Fruit fly (Drosophila melanogaster) whole organism, embryonic: ENCODE results near the gene Cdc14.
A peak's percentile ranks its signal among the peaks of the same experiment; 100 is the strongest.

Source experiments
- CG10267 ChIP-seq: fragments of 200-800 bp; sonication (Bioruptor generic); optimal IDR thresholded peaks from 2 replicates; lab custom pipeline; 2018; ENCODE audit warnings: missing biosample characterization, mild to moderate bottlenecking, missing genetic modification characterization, moderate library complexity
- CG10462 ChIP-seq: fragments of 200-800 bp; sonication (Bioruptor generic); optimal IDR thresholded peaks from 2 replicates; lab custom pipeline; 2016; ENCODE audit warnings: missing biosample characterization, missing genetic modification characterization
- CG10654 ChIP-seq: fragments of 200-800 bp; sonication (Bioruptor generic); optimal IDR thresholded peaks from 2 replicates; lab custom pipeline; 2016; ENCODE audit warnings: missing biosample characterization, missing genetic modification characterization
- CG11085 ChIP-seq: fragments of 200-800 bp; sonication (Bioruptor generic); IDR thresholded peaks from 2 replicates; pipeline ENCODE4 v1.3.6; 2022; ENCODE audit warnings: missing biosample characterization, missing genetic modification characterization
- CG12155 ChIP-seq: fragments of 200-800 bp; sonication (Bioruptor generic); optimal IDR thresholded peaks from 3 replicates; lab custom pipeline; 2016; ENCODE audit warnings: missing biosample characterization, missing genetic modification characterization
- CG13775 ChIP-seq: fragments of 200-800 bp; sonication (Bioruptor generic); optimal IDR thresholded peaks from 3 replicates; lab custom pipeline; 2017; ENCODE audit warnings: missing biosample characterization, mild to moderate bottlenecking, missing genetic modification characterization
- CG14710 ChIP-seq: fragments of 200-800 bp; sonication (Bioruptor generic); optimal IDR thresholded peaks from 3 replicates; lab custom pipeline; 2019; ENCODE audit warnings: missing biosample characterization, mild to moderate bottlenecking, missing genetic modification characterization, moderate library complexity
- CG14965 ChIP-seq: fragments of 200-800 bp; sonication (Bioruptor generic); optimal IDR thresholded peaks from 2 replicates; lab custom pipeline; 2016; ENCODE audit warnings: missing biosample characterization, missing genetic modification characterization, borderline replicate concordance
- CG17328 ChIP-seq: fragments of 200-800 bp; sonication (Bioruptor generic); IDR thresholded peaks from 2 replicates; pipeline ENCODE4 v1.3.6; 2022; ENCODE audit warnings: missing biosample characterization, missing genetic modification characterization
- CG18599 ChIP-seq: fragments of 200-800 bp; sonication (Bioruptor generic); optimal IDR thresholded peaks from 3 replicates; lab custom pipeline; 2017; ENCODE audit warnings: missing biosample characterization, missing genetic modification characterization, mild to moderate bottlenecking, moderate library complexity, missing genetic modification reagents
- CG31388 ChIP-seq: fragments of 200-800 bp; sonication (Bioruptor generic); optimal IDR thresholded peaks from 2 replicates; lab custom pipeline; 2016; ENCODE audit warnings: missing biosample characterization, missing genetic modification characterization
- CG3163 ChIP-seq: fragments of 200-800 bp; sonication (Bioruptor generic); optimal IDR thresholded peaks from 3 replicates; lab custom pipeline; 2016; ENCODE audit warnings: missing biosample characterization, missing genetic modification characterization
- CG4424 ChIP-seq: fragments of 200-800 bp; sonication (Bioruptor generic); optimal IDR thresholded peaks from 3 replicates; lab custom pipeline; 2016; ENCODE audit warnings: missing biosample characterization, missing genetic modification characterization
- CG4617 ChIP-seq: fragments of 200-800 bp; sonication (Bioruptor generic); optimal IDR thresholded peaks from 3 replicates; lab custom pipeline; 2016; ENCODE audit warnings: missing biosample characterization, missing genetic modification characterization, borderline replicate concordance
- CG8478 ChIP-seq: fragments of >200 bp; optimal IDR thresholded peaks from 2 replicates; lab custom pipeline; 2018
- CG8765 ChIP-seq: fragments of 200-800 bp; sonication (Bioruptor generic); IDR thresholded peaks from 2 replicates; pipeline ENCODE4 v1.3.6; 2022; ENCODE audit warnings: missing biosample characterization, missing genetic modification characterization
- CG9215 ChIP-seq: fragments of 200-800 bp; sonication (Bioruptor generic); IDR thresholded peaks from 2 replicates; pipeline ENCODE4 v1.3.6; 2022; ENCODE audit warnings: missing biosample characterization, missing genetic modification characterization
- CG9437 ChIP-seq: fragments of 200-800 bp; sonication (Bioruptor generic); optimal IDR thresholded peaks from 2 replicates; lab custom pipeline; 2018; ENCODE audit warnings: missing biosample characterization, mild to moderate bottlenecking, missing genetic modification characterization
- CkIIα-i1 ChIP-seq: fragments of 200-800 bp; sonication (Bioruptor generic); IDR thresholded peaks from 2 replicates; pipeline ENCODE4 v1.3.6; 2022; ENCODE audit warnings: missing biosample characterization, missing genetic modification characterization
- Dfd ChIP-seq, 2 experiments: fragments of >200 bp; optimal IDR thresholded peaks; 2 replicates each; lab custom pipeline; 2017; ENCODE audit warnings: missing biosample characterization in 2 of 2, missing genetic modification characterization in 2 of 2
- Doc2 ChIP-seq: fragments of 200-800 bp; sonication (Bioruptor generic); IDR thresholded peaks from 2 replicates; pipeline ENCODE4 v1.3.6; 2022; ENCODE audit warnings: missing biosample characterization, missing genetic modification characterization
- Dp ChIP-seq: fragments of 200-800 bp; sonication (Bioruptor generic); optimal IDR thresholded peaks from 2 replicates; lab custom pipeline; 2018; ENCODE audit warnings: missing biosample characterization, mild to moderate bottlenecking, missing genetic modification characterization, moderate library complexity
- Gug ChIP-seq: fragments of 200-800 bp; sonication (Bioruptor generic); IDR thresholded peaks from 4 replicates; pipeline ENCODE4 v1.3.6; 2022; ENCODE audit warnings: missing biosample characterization, missing genetic modification characterization
- HmgZ ChIP-seq: fragments of 200-800 bp; sonication (Bioruptor generic); optimal IDR thresholded peaks from 2 replicates; lab custom pipeline; 2018; ENCODE audit warnings: missing biosample characterization, mild to moderate bottlenecking, missing genetic modification characterization
- Hmr ChIP-seq: fragments of 200-800 bp; sonication (Bioruptor generic); optimal IDR thresholded peaks from 3 replicates; lab custom pipeline; 2017; ENCODE audit warnings: mild to moderate bottlenecking, missing biosample characterization, missing genetic modification reagents, missing genetic modification characterization
- Taf1 ChIP-seq: fragments of 200-800 bp; sonication (Bioruptor generic); IDR thresholded peaks from 2 replicates; pipeline ENCODE4 v1.3.6; 2022; ENCODE audit warnings: missing biosample characterization, missing genetic modification characterization
- Tbp ChIP-seq: fragments of >200 bp; optimal IDR thresholded peaks from 2 replicates; lab custom pipeline; 2018; ENCODE audit warnings: missing biosample characterization, missing genetic modification characterization
- ara ChIP-seq: fragments of 200-800 bp; sonication (Bioruptor generic); IDR thresholded peaks from 2 replicates; pipeline ENCODE4 v1.3.6; 2022; ENCODE audit warnings: missing biosample characterization, missing genetic modification characterization
- bsh ChIP-seq, 2 experiments: fragments of 200-800 bp; sonication (Bioruptor generic); optimal IDR thresholded peaks; 2 replicates each; lab custom pipeline; 2017 to 2018; ENCODE audit warnings: mild to moderate bottlenecking in 2 of 2, missing biosample characterization in 2 of 2, missing genetic modification characterization in 2 of 2, moderate library complexity in 1 of 2
- cad ChIP-seq: fragments of >200 bp; optimal IDR thresholded peaks from 2 replicates; lab custom pipeline; 2017; ENCODE audit warnings: missing biosample characterization, missing genetic modification characterization
- dimm ChIP-seq: fragments of 200-800 bp; sonication (Bioruptor generic); IDR thresholded peaks from 2 replicates; pipeline ENCODE4 v1.3.6; 2022; ENCODE audit warnings: missing biosample characterization, missing genetic modification characterization
- fd64A ChIP-seq: fragments of 200-800 bp; sonication (Bioruptor generic); optimal IDR thresholded peaks from 3 replicates; lab custom pipeline; 2018; ENCODE audit warnings: missing biosample characterization, mild to moderate bottlenecking, missing genetic modification characterization
- gfzf ChIP-seq: fragments of 200-800 bp; sonication (Bioruptor generic); optimal IDR thresholded peaks from 2 replicates; lab custom pipeline; 2016; ENCODE audit warnings: missing biosample characterization, mild to moderate bottlenecking, missing genetic modification characterization, moderate library complexity
- gt ChIP-seq: fragments of 200-800 bp; sonication (Bioruptor generic); IDR thresholded peaks from 2 replicates; pipeline ENCODE4 v1.3.6; 2022; ENCODE audit warnings: missing biosample characterization, missing genetic modification characterization
- hth ChIP-seq: fragments of >200 bp; optimal IDR thresholded peaks from 2 replicates; lab custom pipeline; 2017; ENCODE audit warnings: inconsistent platforms
- lola ChIP-seq, 3 experiments: fragments of >200 bp in 2 of 3; fragments of 200-800 bp in 1 of 3; sonication (Bioruptor generic) in 1 of 3; optimal IDR thresholded peaks; 2 replicates each; lab custom pipeline; 2017 to 2019; ENCODE audit warnings: missing biosample characterization in 3 of 3, missing genetic modification characterization in 3 of 3, mild to moderate bottlenecking in 1 of 3, moderate library complexity in 1 of 3
- otp ChIP-seq: fragments of 200-800 bp; sonication (Bioruptor generic); IDR thresholded peaks from 3 replicates; pipeline ENCODE4, ENCODE4 v1.3.6; 2022; ENCODE audit warnings: missing biosample characterization, missing genetic modification characterization
- pan ChIP-seq, 4 experiments: fragments of >200 bp in 3 of 4; fragments of 200-800 bp in 1 of 4; sonication (Bioruptor generic) in 1 of 4; optimal IDR thresholded peaks in 3 of 4; IDR thresholded peaks in 1 of 4; 2 replicates each; pipeline versions ENCODE4 v1.3.6 to Lab custom; 2017 to 2022; ENCODE audit warnings: missing biosample characterization in 2 of 4, missing genetic modification characterization in 2 of 4, mixed read lengths in 1 of 4
- pb ChIP-seq: fragments of 200-800 bp; sonication (Bioruptor generic); optimal IDR thresholded peaks from 3 replicates; lab custom pipeline; 2016; ENCODE audit warnings: missing biosample characterization, missing genetic modification characterization
- pfk ChIP-seq: fragments of 200-800 bp; sonication (Bioruptor generic); optimal IDR thresholded peaks from 2 replicates; lab custom pipeline; 2018; ENCODE audit warnings: missing biosample characterization, mild to moderate bottlenecking, missing genetic modification characterization, moderate library complexity
- pho ChIP-seq: fragments of 200-800 bp; sonication (Bioruptor generic); optimal IDR thresholded peaks from 2 replicates; lab custom pipeline; 2016; ENCODE audit warnings: missing biosample characterization, missing genetic modification characterization
- rib ChIP-seq: fragments of 200-800 bp; sonication (Bioruptor generic); IDR thresholded peaks from 2 replicates; pipeline ENCODE4 v1.3.6; 2022; ENCODE audit warnings: missing biosample characterization, missing genetic modification characterization
- scrt ChIP-seq: fragments of 200-800 bp; sonication (Bioruptor generic); optimal IDR thresholded peaks from 2 replicates; lab custom pipeline; 2018; ENCODE audit warnings: missing biosample characterization, mild to moderate bottlenecking, missing genetic modification characterization, moderate library complexity
- shn ChIP-seq: fragments of 200-800 bp; sonication (Bioruptor generic); optimal IDR thresholded peaks from 3 replicates; lab custom pipeline; 2016; ENCODE audit warnings: missing biosample characterization, missing genetic modification characterization
- sima ChIP-seq: fragments of 200-800 bp; sonication (Bioruptor generic); optimal IDR thresholded peaks from 2 replicates; lab custom pipeline; 2016; ENCODE audit warnings: missing biosample characterization, missing genetic modification characterization
- so ChIP-seq: fragments of 200-800 bp; sonication (Bioruptor generic); IDR thresholded peaks from 3 replicates; pipeline ENCODE4 v1.3.6; 2022; ENCODE audit warnings: missing biosample characterization, missing genetic modification characterization
- stc ChIP-seq: fragments of 200-800 bp; sonication (Bioruptor generic); IDR thresholded peaks from 2 replicates; pipeline ENCODE4 v1.3.6; 2022; ENCODE audit warnings: missing biosample characterization, missing genetic modification characterization
- toy ChIP-seq: fragments of 200-800 bp; sonication (Bioruptor generic); IDR thresholded peaks from 2 replicates; pipeline ENCODE4 v1.3.6; 2022; ENCODE audit warnings: missing biosample characterization, missing genetic modification characterization
- vnd ChIP-seq: fragments of 200-800 bp; sonication (Bioruptor generic); IDR thresholded peaks from 3 replicates; pipeline ENCODE4 v1.3.6; 2022; ENCODE audit warnings: missing biosample characterization, missing genetic modification characterization; ENCODE audit not compliant: partially characterized antibody
- wdn ChIP-seq: fragments of 200-800 bp; sonication (Bioruptor generic); IDR thresholded peaks from 2 replicates; pipeline ENCODE4 v1.3.6; 2022; ENCODE audit warnings: missing biosample characterization, missing genetic modification characterization

The Cdc14 gene

dm6 chr2L:7782788-7783401, 27.6 kb downstream of the Cdc14 start, which contains the start of gene Brd7-9 (continued):
- TF ChIP-seq CG9215 (GFP tag; lab: Robert Waterston, UW) (0 out of 2 replicates have a peak, but pooled peaks have one; percentile 22), toy (GFP tag; lab: Robert Waterston, UW) (peak; percentile 70), otp (GFP tag; lab: Robert Waterston, UW) (peak; percentile 77), pan (optimal IDR thresholded peaks at IDR 0.05; lab: Kevin White, UChicago) (no peak), pan (GFP tag; optimal IDR thresholded peaks at IDR 0.05 in 1 of 2, IDR thresholded peaks at IDR 0.05 in 1 of 2) (peak in 1 of 2 experiments; percentile 87), stc (GFP tag; lab: Robert Waterston, UW) (peak; percentile 83), rib (peak; percentile 73), vnd (GFP tag; lab: Robert Waterston, UW) (peak; percentile 31; the same call in 1 of the 3 replicates), wdn (peak; percentile 70; the same call in 1 of the 2 replicates), bsh (GFP tag; optimal IDR thresholded peaks at IDR 0.05; lab: Kevin White, UChicago) (peak in 1 of 2 experiments; percentile 76), CG31388 (GFP tag; lab: Kevin White, UChicago) (peak; percentile 44), CG4424 (peak; percentile 73), Hmr (GFP tag; lab: Kevin White, UChicago) (peak; percentile 73), Gug (GFP tag; lab: Robert Waterston, UW) (peak; percentile 46; the same call in 2 of the 4 replicates), HmgZ (tag; lab: Kevin White, UChicago) (peak; percentile 74), CG10267 (tag; lab: Kevin White, UChicago) (peak; percentile 96), CG17328 (peak; percentile 82), CG13775 (GFP tag; lab: Kevin White, UChicago) (peak; percentile 70), CG10462 (GFP tag; lab: Kevin White, UChicago) (peak; percentile 27), cad (no peak), CG3163 (GFP tag; lab: Kevin White, UChicago) (peak; percentile 13), pho (GFP tag; lab: Kevin White, UChicago) (peak; percentile 55), CG14710 (tag; lab: Kevin White, UChicago) (peak; percentile 45), gt (GFP tag; lab: Robert Waterston, UW) (no peak), gfzf (peak; percentile 71), CG8765 (GFP tag; lab: Robert Waterston, UW) (peak; percentile 45; the same call in 1 of the 2 replicates), Doc2 (no peak), Tbp (GFP tag; lab: Kevin White, UChicago) (no peak), lola (GFP tag; optimal IDR thresholded peaks at IDR 0.05; lab: Kevin White, UChicago) (peak in 1 of 3 experiments; percentile 54), CG18599 (peak; percentile 79), dimm (GFP tag; lab: Robert Waterston, UW) (no peak), CG14965 (GFP tag; lab: Kevin White, UChicago) (no peak), Taf1 (peak; percentile 60), fd64A (peak; percentile 57), Dp (GFP tag; lab: Kevin White, UChicago) (peak; percentile 70), CG10654 (GFP tag; lab: Kevin White, UChicago) (peak; percentile 71), CG9437 (peak; percentile 48), CG4617 (GFP tag; lab: Kevin White, UChicago) (peak; percentile 65), CkIIα-i1 (GFP tag; lab: Robert Waterston, UW) (no peak), Dfd (GFP tag; optimal IDR thresholded peaks at IDR 0.05; lab: Kevin White, UChicago) (no peak), ara (GFP tag; lab: Robert Waterston, UW) (peak; percentile 72; the same call in 1 of the 2 replicates), pb (GFP tag; lab: Kevin White, UChicago) (peak; percentile 39), shn (GFP tag; lab: Kevin White, UChicago) (peak; percentile 11), sima (GFP tag; lab: Kevin White, UChicago) (no peak), CG12155 (GFP tag; lab: Kevin White, UChicago) (peak; percentile 98), CG8478 (lab: Kevin White, UChicago) (no peak), pfk (GFP tag; lab: Kevin White, UChicago) (no peak), CG11085 (GFP tag; lab: Robert Waterston, UW) (peak; percentile 49; the same call in 1 of the 2 replicates), hth (lab: Kevin White, UChicago) (no peak), scrt (GFP tag; lab: Kevin White, UChicago) (peak; percentile 44), so (GFP tag; lab: Robert Waterston, UW) (peak; percentile 90)
